Worm (Caenorhabditis elegans): ENCODE data around the gene atgp-1.

The atgp-1 gene

ce11 chrIV:17278861-17279591 is 9.9 kb downstream of the atgp-1 start, which contains the start of gene hsp-1:
Gene hsp-1 (plus strand): TSS chrIV:17278959.
- TF ChIP-seq ceh-39 (tag; optimal IDR thresholded peaks at IDR 0.05) (no peak), nhr-2 (tag; optimal IDR thresholded peaks at IDR 0.05) (no peak), nhr-76 (tag; optimal IDR thresholded peaks at IDR 0.05) (no peak), hlh-1 (tag; optimal IDR thresholded peaks at IDR 0.05) (no peak), blmp-1 (tag; optimal IDR thresholded peaks at IDR 0.05) (no peak), mep-1 (tag; optimal IDR thresholded peaks at IDR 0.05) (no peak), elt-1 (tag; optimal IDR thresholded peaks at IDR 0.05; ENCODE audit: borderline replicate concordance, insufficient read depth) (no peak), ham-2 (GFP tag; optimal IDR thresholded peaks at IDR 0.05) (no peak), nhr-28 (tag; optimal IDR thresholded peaks at IDR 0.05) (no peak), ztf-11 (tag; optimal IDR thresholded peaks at IDR 0.05) (no peak), sptf-1 (tag; optimal IDR thresholded peaks at IDR 0.05) (no peak), unc-39 (tag; optimal IDR thresholded peaks at IDR 0.05) (no peak), zip-8 (tag; optimal IDR thresholded peaks at IDR 0.05) (no peak), ceh-43 (GFP tag; optimal IDR thresholded peaks at IDR 0.05) (no peak), nhr-12 (tag; optimal IDR thresholded peaks at IDR 0.05) (no peak), M03D4.4 (tag; optimal IDR thresholded peaks at IDR 0.05) (no peak), unc-62 (GFP tag; optimal IDR thresholded peaks at IDR 0.05) (no peak)

- TF ChIP-seq mls-2 (tag; optimal IDR thresholded peaks at IDR 0.05) (no peak), flh-1 (GFP tag; optimal IDR thresholded peaks at IDR 0.05) (no peak), lin-32 (GFP tag; optimal IDR thresholded peaks at IDR 0.05) (no peak), ceh-43 (GFP tag; optimal IDR thresholded peaks at IDR 0.05) (no peak), sptf-1 (tag; optimal IDR thresholded peaks at IDR 0.05) (no peak), elt-1 (tag; optimal IDR thresholded peaks at IDR 0.05; ENCODE audit: borderline replicate concordance, insufficient read depth) (no peak)
Measured at ce11 chrIV:17279592-17280440, 10.7 kb downstream of the atgp-1 start.

- no peak for TF ChIP-seq lin-13 (tag; optimal IDR thresholded peaks at IDR 0.05)
Measured at ce11 chrIV:17280441-17280939, 11.3 kb downstream of the atgp-1 start.

- TF ChIP-seq mab-5 (tag; optimal IDR thresholded peaks at IDR 0.05) (no peak), ces-1 (GFP tag; optimal IDR thresholded peaks at IDR 0.05) (peak; percentile 22)
Measured at ce11 chrIV:17281060-17282021, 12.2 kb downstream of the atgp-1 start.

- no peak for TF ChIP-seq nhr-28 (tag; optimal IDR thresholded peaks at IDR 0.05)
- no peak for TF ChIP-seq ceh-39 (tag; optimal IDR thresholded peaks at IDR 0.05)
- no peak for TF ChIP-seq lin-13 (tag; optimal IDR thresholded peaks at IDR 0.05)
- no peak for TF ChIP-seq unc-62 (GFP tag; optimal IDR thresholded peaks at IDR 0.05)
- TF ChIP-seq ces-1 (GFP tag; optimal IDR thresholded peaks at IDR 0.05), result no peak
- no peak for TF ChIP-seq mep-1 (tag; optimal IDR thresholded peaks at IDR 0.05)
- TF ChIP-seq drap-1 (GFP tag; optimal IDR thresholded peaks at IDR 0.05), result no peak
- no peak for TF ChIP-seq blmp-1 (tag; optimal IDR thresholded peaks at IDR 0.05)
- no peak for TF ChIP-seq sem-2 (GFP tag; optimal IDR thresholded peaks at IDR 0.05)
- TF ChIP-seq nhr-237 (tag; optimal IDR thresholded peaks at IDR 0.05), result no peak
- TF ChIP-seq flh-1 (GFP tag; optimal IDR thresholded peaks at IDR 0.05), result no peak
- TF ChIP-seq bed-3 (GFP tag; optimal IDR thresholded peaks at IDR 0.05), result no peak
- no peak for TF ChIP-seq mab-5 (tag; optimal IDR thresholded peaks at IDR 0.05)
- no peak for TF ChIP-seq elt-1 (tag; optimal IDR thresholded peaks at IDR 0.05; ENCODE audit: borderline replicate concordance, insufficient read depth)
- no peak for TF ChIP-seq sptf-1 (tag; optimal IDR thresholded peaks at IDR 0.05)
Measured at ce11 chrIV:17284099-17284498, 15.0 kb downstream of the atgp-1 start, which contains the start of gene nra-1. Gene nra-1 (minus strand): TSS chrIV:17284199.
